Worm (Caenorhabditis elegans) whole organism, midembryonic: ENCODE data around the gene F48F5.6.

Experiments
- T22C8.4 ChIP-seq: fragments of 200-800 bp; sonication (Bioruptor generic); IDR thresholded peaks from 2 replicates; pipeline ENCODE4 v1.3.6; 2022; ENCODE audit warnings: missing genetic modification characterization, missing compliant biosample characterization
- klf-2 ChIP-seq: fragments of 200-800 bp; sonication (Bioruptor generic); conservative IDR thresholded peaks from 2 replicates; pipeline ENCODE4 v1.3.6; 2022; ENCODE audit warnings: missing genetic modification reagents, missing genetic modification characterization, missing compliant biosample characterization
- ref-1 ChIP-seq: fragments of 200-800 bp; sonication (Bioruptor generic); conservative IDR thresholded peaks from 2 replicates; pipeline ENCODE4 v1.3.6; 2022; ENCODE audit warnings: missing genetic modification reagents, missing genetic modification characterization, missing compliant biosample characterization
- ztf-29 ChIP-seq: fragments of 200-800 bp; sonication (Bioruptor generic); IDR thresholded peaks from 2 replicates; pipeline ENCODE4 v1.3.6; 2022; ENCODE audit warnings: missing genetic modification reagents, missing genetic modification characterization, missing compliant biosample characterization

- no peak for TF ChIP-seq ztf-29 (GFP tag; lab: Robert Waterston, UW)
- no peak for TF ChIP-seq klf-2
- no peak for TF ChIP-seq ref-1 (GFP tag; lab: Robert Waterston, UW)
- TF ChIP-seq T22C8.4 (GFP tag; lab: Robert Waterston, UW) = no peak
Observed at ce11 chrV:20425183-20425400, 27.9 kb downstream of the F48F5.6 start, which contains the start of the genes fce-2 and F48F5.8.
